Worm (Caenorhabditis elegans) whole organism, late embryonic: Measurements from ENCODE around the gene C40A11.8.

Experiments
- ceh-31 ChIP-seq: sonication (generic microtip); optimal IDR thresholded peaks from 2 replicates; lab custom pipeline; 2016; ENCODE audit warnings: missing genetic modification characterization, missing compliant biosample characterization
- dve-1 ChIP-seq: sonication (generic microtip); optimal IDR thresholded peaks from 2 replicates; lab custom pipeline; 2017; ENCODE audit warnings: antibody characterized with exemption, mild to moderate bottlenecking, missing genetic modification characterization, missing compliant biosample characterization
- pax-1 ChIP-seq: fragments of 150-350 bp; optimal IDR thresholded peaks from 2 replicates; lab custom pipeline; 2014; ENCODE audit warnings: missing biosample characterization, missing genetic modification characterization
- pha-4 ChIP-seq: fragments of 150-350 bp; optimal IDR thresholded peaks from 2 replicates; lab custom pipeline; 2018; ENCODE audit warnings: missing biosample characterization, missing genetic modification reagents, missing genetic modification characterization
- tbx-7 ChIP-seq: sonication (generic microtip); optimal IDR thresholded peaks from 2 replicates; lab custom pipeline; 2016; ENCODE audit warnings: missing genotype, missing genetic modification characterization, missing compliant biosample characterization
- unc-86 ChIP-seq: sonication (generic microtip); optimal IDR thresholded peaks from 2 replicates; lab custom pipeline; 2016; ENCODE audit warnings: missing genetic modification characterization, missing compliant biosample characterization

ce11 chrII:2135604-2136003 lies 15.1 kb downstream of the C40A11.8 start, which contains the start of gene hpo-7:
- TF ChIP-seq ceh-31 = no peak
- TF ChIP-seq unc-86 = no peak
- TF ChIP-seq tbx-7 (tag; lab: Kevin White, UChicago) = no peak
- no peak for TF ChIP-seq pha-4 (tag; lab: Kevin White, UChicago)
- no peak for TF ChIP-seq dve-1 (tag; lab: Kevin White, UChicago)
- TF ChIP-seq pax-1 (tag; lab: Kevin White, UChicago) = no peak
